Worm (Caenorhabditis elegans): Measurements from ENCODE around the gene srw-119.
"Not testable (repeated sequence)": the region's sequence is repeated elsewhere in the genome, so short reads cannot be mapped to it uniquely, and the experiment has no call there.

DNA sequence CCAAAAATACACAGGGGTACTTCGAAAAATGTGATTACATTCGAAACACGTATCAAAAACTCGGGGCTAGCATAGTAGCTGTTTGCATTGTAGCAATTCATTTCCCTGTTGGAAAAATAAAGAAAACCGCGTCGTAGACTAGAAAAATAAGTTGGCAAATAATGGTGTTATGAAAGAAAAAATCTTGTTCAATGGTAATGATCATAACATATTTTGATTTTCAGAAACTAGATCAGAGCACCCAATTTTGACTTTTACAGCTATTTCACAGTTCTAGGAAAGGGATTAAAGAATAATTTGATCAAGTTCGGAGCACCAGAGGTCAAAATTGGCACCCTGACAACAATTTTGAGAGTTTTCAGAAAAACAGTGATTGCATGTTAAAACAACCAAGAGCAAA lies 44.3 kb downstream of the srw-119 start, which contains the start of gene srh-248:
- TF ChIP-seq W03F9.2, him-1 (tag; optimal IDR thresholded peaks at IDR 0.05): not testable (repeated sequence)

Measured in whole organism, L4/young adult.